Fruit fly (Drosophila melanogaster) whole organism: ENCODE measurements around the gene CG9853.

Experiments
- CG8478 ChIP-seq: fragments of >200 bp; optimal IDR thresholded peaks from 2 replicates; lab custom pipeline; 2018; ENCODE audit warnings: inconsistent platforms
- Dll ChIP-seq: fragments of >200 bp; optimal IDR thresholded peaks from 2 replicates; lab custom pipeline; 2017
- EcR ChIP-seq, 2 experiments: fragments of >200 bp; optimal IDR thresholded peaks; 2 replicates each; lab custom pipeline; 2017; ENCODE audit warnings: missing biosample characterization in 2 of 2, missing genetic modification characterization in 2 of 2, missing genetic modification reagents in 2 of 2
- pan ChIP-seq: fragments of >200 bp; optimal IDR thresholded peaks from 2 replicates; lab custom pipeline; 2017
- psq ChIP-seq: fragments of >200 bp; optimal IDR thresholded peaks from 2 replicates; lab custom pipeline; 2017
- usp ChIP-seq: fragments of >200 bp; optimal IDR thresholded peaks from 2 replicates; lab custom pipeline; 2017; ENCODE audit warnings: missing biosample characterization, missing genetic modification characterization, mixed read lengths

Gene CG9853

DNA sequence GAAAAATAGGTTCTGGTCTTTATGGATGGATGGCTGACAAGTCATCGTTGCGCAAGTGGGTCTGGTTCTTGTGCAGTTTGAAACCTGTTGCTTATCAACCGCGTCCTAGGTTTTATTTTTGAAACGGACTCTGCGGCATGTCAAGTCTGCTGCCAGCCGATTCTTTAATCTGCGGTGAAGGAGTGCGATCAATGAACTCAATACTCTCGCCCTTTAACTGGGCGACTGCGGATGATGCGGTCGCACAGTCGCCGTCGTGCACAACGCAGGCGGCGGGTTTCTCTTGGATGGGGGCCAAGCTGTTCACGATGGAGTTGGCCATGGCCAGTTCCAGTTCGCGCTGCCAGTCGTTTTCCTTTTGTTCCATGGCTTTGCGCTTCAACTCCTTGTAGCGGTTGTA lies 5.5 kb upstream of the CG9853 start:
- no peak for TF ChIP-seq Dll (lab: Kevin White, UChicago)
- TF ChIP-seq pan (lab: Kevin White, UChicago): no peak
- no peak for TF ChIP-seq usp (GFP tag; lab: Kevin White, UChicago)
- no peak for TF ChIP-seq EcR (GFP tag; optimal IDR thresholded peaks at IDR 0.05; lab: Kevin White, UChicago)
- no peak for TF ChIP-seq psq (lab: Kevin White, UChicago)
- TF ChIP-seq CG8478: no peak

DNA sequence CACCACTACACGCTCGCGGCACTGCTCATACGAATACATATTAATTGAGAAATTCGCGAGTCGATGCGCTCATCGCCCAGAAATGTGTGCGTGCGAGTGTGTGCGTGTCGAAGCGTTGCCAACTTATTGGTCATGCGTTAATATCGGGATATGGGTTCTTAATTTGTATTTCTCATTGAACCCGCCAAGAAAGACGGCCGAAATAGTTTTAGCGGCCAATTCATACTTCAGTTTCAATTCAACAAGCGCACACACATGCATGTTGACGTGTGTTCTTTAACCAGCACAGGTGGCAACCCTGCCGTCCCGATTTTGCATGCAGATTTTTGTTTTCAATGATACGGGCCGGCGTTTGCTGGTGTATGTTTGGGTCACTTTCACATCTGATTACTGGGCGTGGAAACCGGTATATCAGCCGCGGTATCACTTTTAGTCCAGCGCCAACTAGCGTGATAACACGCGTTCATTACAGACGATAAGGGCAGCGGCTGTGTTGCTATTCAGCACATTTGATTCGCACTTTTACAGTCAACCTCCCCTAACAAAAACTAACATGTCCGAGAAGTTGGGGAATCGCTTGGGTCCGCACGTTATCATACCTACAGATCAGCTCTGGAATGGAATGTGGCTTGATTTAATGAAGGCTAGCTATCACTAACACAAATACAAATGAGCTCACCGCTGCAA lies 2.0 kb upstream of the CG9853 start:
- TF ChIP-seq pan (lab: Kevin White, UChicago) (no peak), psq (lab: Kevin White, UChicago) (no peak), EcR (GFP tag; optimal IDR thresholded peaks at IDR 0.05; lab: Kevin White, UChicago) (peak in 1 of 2 experiments; percentile 41)

DNA sequence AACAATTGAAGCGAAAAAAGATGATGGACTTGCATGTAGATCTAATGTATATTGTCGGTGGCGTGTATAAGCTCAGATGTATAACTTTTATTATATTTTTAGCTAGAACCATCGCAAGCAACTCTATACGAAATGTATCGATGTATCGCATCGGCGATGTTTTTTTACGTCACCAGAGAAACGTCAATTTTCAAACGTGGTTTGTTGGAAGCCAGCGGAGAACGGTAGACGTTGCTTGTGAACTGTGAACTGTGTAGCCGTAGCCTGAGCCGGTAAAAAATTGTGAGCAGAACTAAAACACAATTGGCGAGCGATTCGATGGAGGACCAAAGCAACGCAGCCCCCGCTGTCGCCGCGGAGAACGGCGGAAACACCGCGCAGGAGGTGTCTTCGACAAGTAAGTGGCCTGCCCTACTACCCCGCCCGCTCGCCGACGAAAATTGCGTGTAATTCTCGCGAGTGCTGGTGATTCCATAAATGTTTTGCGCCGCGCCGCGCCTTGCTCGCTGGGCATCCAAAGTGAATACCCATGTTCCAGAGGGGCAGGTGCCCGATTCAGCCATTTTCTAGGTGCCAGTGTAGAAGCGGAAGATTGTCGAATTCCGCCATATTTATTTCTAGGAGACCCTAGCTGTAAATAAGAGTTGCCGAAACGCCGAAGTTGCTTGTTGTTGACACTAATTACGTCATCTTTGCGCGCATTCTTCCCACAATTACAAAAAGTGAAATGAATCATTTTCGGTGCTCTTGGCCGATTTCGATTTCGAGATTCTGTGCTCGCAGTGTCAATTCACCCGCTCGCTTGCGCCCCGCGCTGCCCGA lies 1.3 kb upstream of the CG9853 start, which contains the start of gene lost:
TSS of gene lost (plus strand) at position 193 of the 822 bp plus-strand sequence.
- TF ChIP-seq Dll (lab: Kevin White, UChicago) (no peak), usp (GFP tag; lab: Kevin White, UChicago) (no peak), pan (lab: Kevin White, UChicago) (no peak), psq (lab: Kevin White, UChicago) (no peak)

DNA sequence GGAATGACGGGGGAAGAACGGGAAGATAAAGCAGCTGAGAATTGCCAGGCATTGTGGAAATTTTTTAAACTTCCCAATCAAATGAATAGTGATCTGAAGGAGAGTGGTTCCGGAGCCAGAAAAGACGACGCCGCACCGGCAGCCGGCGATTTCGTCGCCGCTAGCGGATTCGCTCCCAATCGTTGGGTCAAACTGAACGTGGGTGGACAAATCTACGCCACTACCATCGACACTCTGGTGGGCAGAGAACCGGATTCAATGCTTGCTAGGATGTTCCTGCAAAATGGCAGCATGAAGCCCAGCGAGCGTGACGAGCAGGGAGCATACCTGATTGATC lies 1.4 kb downstream of the CG9853 start, which contains the start of gene CG14647:
TSS of gene CG14647 (plus strand) at position 14 of the 337 bp plus-strand sequence.
- TF ChIP-seq Dll (lab: Kevin White, UChicago) (no peak), usp (GFP tag; lab: Kevin White, UChicago) (no peak), psq (lab: Kevin White, UChicago) (no peak), CG8478 (no peak), EcR (GFP tag; optimal IDR thresholded peaks at IDR 0.05; lab: Kevin White, UChicago) (no peak), pan (lab: Kevin White, UChicago) (no peak)

DNA sequence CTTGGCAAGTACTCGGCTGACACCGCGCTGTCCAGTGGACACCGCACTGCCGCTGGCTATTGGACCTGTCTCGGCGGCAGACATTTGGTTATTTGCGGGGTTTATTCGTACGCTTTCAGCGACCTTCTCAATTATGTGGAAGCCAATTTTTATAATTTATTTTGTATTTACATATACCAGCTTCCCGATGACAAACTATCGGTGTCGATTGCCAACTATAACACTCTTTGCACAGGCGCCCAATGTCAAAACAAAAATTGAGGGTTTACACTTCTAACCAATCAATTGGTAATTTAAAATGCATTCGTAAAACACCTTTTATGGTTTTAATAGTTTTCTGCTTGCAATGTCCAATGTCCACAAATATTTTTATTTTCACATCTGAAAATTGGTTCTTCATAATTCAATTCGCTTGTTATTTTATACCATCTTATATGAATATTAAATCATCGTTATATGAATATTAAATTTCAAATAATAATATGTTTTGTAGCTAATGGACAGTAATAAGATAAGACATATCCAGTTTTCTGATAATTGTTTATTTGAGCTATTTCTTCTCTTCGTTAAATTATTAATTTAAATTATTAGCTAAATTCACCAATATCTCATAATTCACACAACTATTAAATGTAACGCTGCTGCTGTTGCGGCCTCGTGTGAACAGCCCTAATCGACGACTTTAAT lies 1.9 kb downstream of the CG9853 start:
- TF ChIP-seq EcR (GFP tag; optimal IDR thresholded peaks at IDR 0.05; lab: Kevin White, UChicago) (no peak), psq (lab: Kevin White, UChicago) (no peak), CG8478 (no peak), Dll (lab: Kevin White, UChicago) (no peak), usp (GFP tag; lab: Kevin White, UChicago) (no peak), pan (lab: Kevin White, UChicago) (no peak)

DNA sequence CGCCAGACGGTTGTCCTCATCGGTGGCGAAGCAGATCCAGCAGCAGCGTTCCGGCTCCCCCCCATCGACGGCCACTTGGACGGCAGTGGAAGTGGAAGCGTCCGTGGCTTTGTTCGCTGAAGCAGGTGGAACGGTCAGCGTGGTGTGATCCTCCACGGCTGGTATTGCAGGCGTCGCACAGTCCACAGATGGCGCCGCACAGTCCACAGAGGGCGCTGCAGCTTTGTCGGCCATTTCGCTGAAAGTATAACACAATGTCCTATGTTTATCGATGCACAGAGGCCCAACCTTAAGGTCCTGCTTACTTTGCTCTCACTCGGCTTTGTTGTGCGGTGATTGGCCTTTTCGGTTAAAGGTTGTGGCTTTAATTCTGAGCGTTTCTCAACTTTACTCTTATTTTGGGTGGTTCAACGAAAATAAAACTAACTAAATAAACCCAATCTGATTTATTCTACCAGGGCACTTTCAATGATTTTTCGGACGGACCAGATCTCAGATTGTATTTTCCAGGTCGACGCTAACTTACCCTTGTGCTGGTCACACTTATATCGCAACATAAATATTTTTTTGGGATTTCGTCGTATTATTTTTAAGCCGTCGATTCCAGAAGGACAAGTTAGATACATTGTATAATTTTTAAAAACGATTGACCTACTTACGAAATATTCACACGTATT lies 4.3 kb downstream of the CG9853 start, which contains the start of gene CG9855:
TSS of gene CG9855 (minus strand) at position 473 of the 677 bp plus-strand sequence.
- TF ChIP-seq pan (lab: Kevin White, UChicago) (no peak), psq (lab: Kevin White, UChicago) (no peak), CG8478 (no peak), usp (GFP tag; lab: Kevin White, UChicago) (no peak), Dll (lab: Kevin White, UChicago) (no peak), EcR (GFP tag; optimal IDR thresholded peaks at IDR 0.05; lab: Kevin White, UChicago) (no peak)

DNA sequence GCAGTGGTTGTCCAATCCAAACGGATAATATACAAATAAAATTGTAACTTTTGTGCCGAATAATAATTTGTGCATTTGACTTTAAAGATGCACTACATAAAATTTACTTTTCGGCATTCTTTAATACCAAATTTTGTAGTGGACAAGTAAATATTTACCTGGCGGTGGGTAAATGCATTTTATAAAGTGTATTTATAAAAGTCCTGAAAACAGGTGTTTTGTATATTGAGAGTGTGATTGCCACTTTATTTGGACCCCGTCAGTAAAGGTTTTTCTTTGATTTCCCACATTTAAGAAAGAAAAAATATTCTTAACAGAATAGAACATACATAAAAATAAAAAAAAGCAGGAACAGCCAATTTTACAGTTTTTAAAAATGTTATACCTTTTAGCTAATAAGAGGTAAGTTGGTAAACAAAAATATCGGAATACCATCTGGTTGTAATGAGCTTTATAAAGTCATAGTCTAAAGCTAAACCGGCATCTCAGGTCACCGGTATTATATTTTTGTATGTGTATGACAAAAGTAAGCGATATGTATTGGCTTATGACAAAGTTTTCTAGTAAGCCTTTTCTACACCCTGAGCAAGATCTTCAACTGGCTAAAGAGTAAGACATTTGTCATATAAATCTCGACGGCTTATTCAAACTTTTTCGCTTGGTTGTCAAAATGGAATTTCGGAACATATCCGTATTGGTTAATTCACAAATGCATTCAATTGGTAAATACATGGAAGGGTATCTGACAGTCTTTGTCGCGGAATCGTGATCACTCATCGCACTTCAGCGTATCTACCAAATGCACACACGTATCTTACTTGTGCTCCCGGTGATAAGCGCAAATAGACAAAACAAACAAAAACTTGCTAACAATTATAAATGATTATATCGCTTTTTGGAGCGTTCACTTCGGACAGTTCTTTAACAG lies 6.9 kb downstream of the CG9853 start:
- TF ChIP-seq pan (lab: Kevin White, UChicago): no peak
- TF ChIP-seq EcR (GFP tag; optimal IDR thresholded peaks at IDR 0.05; lab: Kevin White, UChicago): no peak
- TF ChIP-seq usp (GFP tag; lab: Kevin White, UChicago): no peak
- no peak for TF ChIP-seq Dll (lab: Kevin White, UChicago)
- no peak for TF ChIP-seq CG8478
- no peak for TF ChIP-seq psq (lab: Kevin White, UChicago)

DNA sequence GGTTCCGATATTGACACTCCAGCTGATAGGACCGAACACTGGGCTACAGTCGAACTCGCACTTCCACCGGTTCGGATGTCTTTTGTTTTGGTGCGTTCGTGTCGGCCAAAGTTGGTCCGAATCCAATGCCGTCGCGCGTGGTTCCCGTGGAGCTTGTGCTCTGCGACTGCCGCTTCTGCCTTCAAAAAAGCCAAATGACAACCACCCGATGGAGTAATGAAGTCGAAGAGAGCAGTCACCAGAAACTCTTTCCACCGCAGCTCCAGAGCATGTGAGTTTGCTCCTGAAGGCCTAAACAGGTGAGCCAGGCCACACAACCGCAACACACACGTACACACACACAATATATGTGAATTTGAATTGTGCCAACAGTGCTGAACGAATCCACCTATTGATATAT lies 7.7 kb downstream of the CG9853 start, which contains the start of gene CG34112:
TSS of gene CG34112 (minus strand) at position 143 of the 400 bp plus-strand sequence.
- TF ChIP-seq Dll (lab: Kevin White, UChicago) (no peak), CG8478 (no peak), EcR (GFP tag; optimal IDR thresholded peaks at IDR 0.05; lab: Kevin White, UChicago) (no peak), usp (GFP tag; lab: Kevin White, UChicago) (no peak), psq (lab: Kevin White, UChicago) (no peak), pan (lab: Kevin White, UChicago) (no peak)

DNA sequence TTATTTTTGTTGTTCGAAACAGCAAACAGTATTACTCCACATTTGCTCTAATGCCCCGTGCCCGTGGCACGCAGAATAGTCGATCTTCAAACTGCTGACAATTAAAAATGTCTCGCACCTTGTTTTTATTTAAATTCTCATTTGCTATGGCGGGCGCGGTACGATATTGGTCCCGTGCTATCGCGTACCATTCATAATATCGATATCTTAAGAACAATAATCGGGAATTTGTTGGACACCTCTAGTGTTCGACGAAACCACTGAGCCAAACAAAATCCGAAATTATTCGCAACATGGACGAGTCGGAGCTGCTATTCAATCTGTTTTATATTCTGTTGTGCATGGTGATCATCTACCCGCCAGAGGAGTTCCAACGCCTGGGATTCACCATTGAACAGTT lies 11.7 kb downstream of the CG9853 start, which contains the start of gene CG14646:
TSS of gene CG14646 (plus strand) at position 234 of the 400 bp plus-strand sequence.
- no peak for TF ChIP-seq psq (lab: Kevin White, UChicago)
- no peak for TF ChIP-seq EcR (GFP tag; optimal IDR thresholded peaks at IDR 0.05; lab: Kevin White, UChicago)
- no peak for TF ChIP-seq pan (lab: Kevin White, UChicago)
- TF ChIP-seq CG8478: no peak
- TF ChIP-seq usp (GFP tag; lab: Kevin White, UChicago): no peak
- no peak for TF ChIP-seq Dll (lab: Kevin White, UChicago)

DNA sequence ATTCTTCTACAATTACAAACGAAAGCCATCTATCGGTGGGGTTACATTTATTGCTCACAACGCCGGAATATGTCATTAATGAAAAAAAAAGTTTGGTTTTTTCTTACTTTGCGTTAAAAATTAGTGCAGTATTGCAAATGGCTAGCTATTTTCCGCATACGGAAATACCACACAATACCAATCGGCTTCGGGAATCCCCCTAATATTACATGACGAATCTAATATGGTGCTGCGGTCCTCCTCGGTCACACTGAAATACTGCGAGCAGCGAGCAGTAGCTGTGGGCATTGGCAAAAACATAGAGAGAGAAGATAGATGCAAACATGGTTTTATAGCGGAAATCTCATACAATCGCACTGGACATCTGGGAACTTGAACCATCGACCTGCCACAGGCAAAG lies 14.3 kb downstream of the CG9853 start, which contains the start of gene tub:
TSS of gene tub (plus strand) at position 253 of the 400 bp plus-strand sequence.
- TF ChIP-seq Dll (lab: Kevin White, UChicago): no peak
- TF ChIP-seq psq (lab: Kevin White, UChicago): no peak
- TF ChIP-seq EcR (GFP tag; optimal IDR thresholded peaks at IDR 0.05; lab: Kevin White, UChicago): no peak
- TF ChIP-seq usp (GFP tag; lab: Kevin White, UChicago): no peak
- TF ChIP-seq pan (lab: Kevin White, UChicago): no peak
- no peak for TF ChIP-seq CG8478
